Worm (Caenorhabditis elegans): ENCODE data around the gene C46F9.6.

ce11 chrII:1893912-1894311, 4.1 kb upstream of the C46F9.6 start, which contains the start of gene C16C4.1:
- TF ChIP-seq ztf-11 (tag; optimal IDR thresholded peaks at IDR 0.05) (no peak), nhr-76 (tag; optimal IDR thresholded peaks at IDR 0.05) (no peak), hlh-1 (tag; optimal IDR thresholded peaks at IDR 0.05) (no peak), unc-62 (GFP tag; optimal IDR thresholded peaks at IDR 0.05) (no peak), elt-1 (tag; optimal IDR thresholded peaks at IDR 0.05; ENCODE audit: borderline replicate concordance, insufficient read depth) (no peak), lsy-2 (tag; optimal IDR thresholded peaks at IDR 0.05) (no peak), pha-4 (tag; optimal IDR thresholded peaks at IDR 0.05) (no peak), nhr-12 (tag; optimal IDR thresholded peaks at IDR 0.05) (no peak), lin-13 (tag; optimal IDR thresholded peaks at IDR 0.05) (no peak), elt-3 (tag; optimal IDR thresholded peaks at IDR 0.05) (no peak), snpc-4 (tag; optimal IDR thresholded peaks at IDR 0.05) (no peak)

Data from whole organism, mixed stage, embryonic.